Worm (Caenorhabditis elegans): Measurements from ENCODE around the gene nhr-150.

DNA sequence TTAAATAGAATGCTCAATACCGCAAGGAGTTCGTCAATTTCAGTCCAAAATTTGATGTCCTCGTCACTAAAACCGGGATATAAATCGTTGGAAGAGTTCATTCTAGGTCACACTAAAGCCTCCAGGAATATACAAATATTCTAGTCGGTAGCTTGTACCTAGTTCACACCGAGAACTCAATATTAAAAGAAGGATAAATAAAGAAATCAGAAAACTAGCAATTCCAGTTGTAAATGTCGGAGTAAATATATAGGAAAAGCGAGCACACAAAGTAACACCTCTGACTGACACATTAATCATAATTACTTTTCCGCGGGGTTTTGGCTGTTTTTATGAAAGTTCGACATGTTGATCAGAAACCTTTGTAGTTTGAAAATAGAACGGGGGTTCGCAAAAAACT, 29.8 kb downstream of the nhr-150 start, which contains the start of gene srw-33:
- TF ChIP-seq ceh-82 (tag; optimal IDR thresholded peaks at IDR 0.05) (no peak), mdl-1 (tag; optimal IDR thresholded peaks at IDR 0.05) (no peak), nhr-28 (tag; optimal IDR thresholded peaks at IDR 0.05) (no peak), ztf-11 (tag; optimal IDR thresholded peaks at IDR 0.05) (no peak), nhr-43 (tag; optimal IDR thresholded peaks at IDR 0.05; ENCODE audit: poor library complexity, severe bottlenecking) (no peak), nhr-25 (tag; optimal IDR thresholded peaks at IDR 0.05) (no peak), fkh-2 (tag; optimal IDR thresholded peaks at IDR 0.05) (no peak), unc-62 (GFP tag; optimal IDR thresholded peaks at IDR 0.05) (no peak), elt-3 (tag; optimal IDR thresholded peaks at IDR 0.05) (no peak), jun-1 (tag; optimal IDR thresholded peaks at IDR 0.05) (no peak), lin-15B (tag; optimal IDR thresholded peaks at IDR 0.05) (no peak), ceh-16 (tag; optimal IDR thresholded peaks at IDR 0.05) (no peak)
